Worm (Caenorhabditis elegans): ENCODE measurements around the gene ceh-62.

DNA sequence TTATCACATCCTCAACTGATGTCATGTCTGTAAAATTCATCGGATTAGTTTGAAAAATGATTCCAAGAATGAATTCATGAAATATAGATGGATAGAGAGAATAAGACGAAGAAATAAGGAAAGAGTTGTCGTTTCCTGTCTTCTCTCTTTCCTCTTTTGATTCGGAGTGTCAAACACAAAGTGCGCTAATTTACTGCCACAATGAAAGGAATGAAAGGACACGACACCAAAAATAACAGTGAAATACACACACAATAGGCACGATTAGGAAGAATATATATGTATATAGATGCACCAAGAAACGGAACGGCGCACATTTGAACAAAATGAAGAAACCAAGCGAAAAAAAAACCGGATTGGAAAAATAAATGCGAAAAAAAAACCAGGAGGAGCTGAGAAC lies 23.5 kb downstream of the ceh-62 start, which contains the start of gene VM106R.1:
- TF ChIP-seq lsy-2 (tag; optimal IDR thresholded peaks at IDR 0.05) (no peak), ztf-11 (tag; optimal IDR thresholded peaks at IDR 0.05) (no peak), bed-3 (GFP tag; optimal IDR thresholded peaks at IDR 0.05) (no peak), ceh-83 (GFP tag; optimal IDR thresholded peaks at IDR 0.05) (no peak), unc-62 (GFP tag; optimal IDR thresholded peaks at IDR 0.05) (no peak), unc-39 (tag; optimal IDR thresholded peaks at IDR 0.05) (no peak), ces-1 (GFP tag; optimal IDR thresholded peaks at IDR 0.05) (no peak), elt-3 (tag; optimal IDR thresholded peaks at IDR 0.05) (no peak), unc-120 (tag; optimal IDR thresholded peaks at IDR 0.05; ENCODE audit: poor library complexity, severe bottlenecking) (no peak)

All from whole organism, mixed stage, embryonic.